Worm (Caenorhabditis elegans): Measurements from ENCODE around the gene ncs-5.

DNA sequence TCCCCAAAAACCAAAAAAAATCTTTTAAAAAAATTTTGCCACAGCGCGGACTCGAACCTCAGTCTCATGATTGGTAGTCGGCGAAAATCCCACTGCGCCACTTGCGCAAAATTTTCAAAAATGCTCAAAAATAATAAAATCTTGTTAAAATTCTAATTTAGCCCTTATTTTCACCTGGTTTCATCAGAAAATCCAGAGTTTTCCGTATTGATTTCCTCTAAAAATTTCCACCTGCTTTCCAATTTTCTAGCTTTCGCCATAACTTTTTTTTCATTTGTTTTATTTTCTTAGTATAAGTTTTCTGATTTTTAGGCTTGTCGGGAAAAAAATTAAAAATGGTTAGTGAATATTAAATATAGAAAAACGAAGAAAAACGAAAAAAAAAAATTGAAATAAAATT is 7.8 kb downstream of the ncs-5 start:
- no peak for TF ChIP-seq dsc-1 (tag; optimal IDR thresholded peaks at IDR 0.05)
- TF ChIP-seq nhr-28 (tag; optimal IDR thresholded peaks at IDR 0.05) = no peak
- TF ChIP-seq elt-3 (tag; optimal IDR thresholded peaks at IDR 0.05) = no peak
- TF ChIP-seq grh-1 (GFP tag; IDR thresholded peaks at IDR 0.05) = no peak
- TF ChIP-seq unc-62 (GFP tag; optimal IDR thresholded peaks at IDR 0.05) = no peak
- no peak for TF ChIP-seq lin-39 (tag; optimal IDR thresholded peaks at IDR 0.05)
- TF ChIP-seq lin-15B (tag; optimal IDR thresholded peaks at IDR 0.05) = no peak
- no peak for TF ChIP-seq pqm-1 (tag; optimal IDR thresholded peaks at IDR 0.05)
- no peak for TF ChIP-seq sptf-1 (tag; optimal IDR thresholded peaks at IDR 0.05)
- TF ChIP-seq rnt-1 (tag; optimal IDR thresholded peaks at IDR 0.05) = no peak
- no peak for TF ChIP-seq ama-1 (optimal IDR thresholded peaks at IDR 0.05)
- no peak for TF ChIP-seq lsy-2 (tag; optimal IDR thresholded peaks at IDR 0.05)

All from whole organism, L1 larva.